Fruit fly (Drosophila melanogaster) whole organism, embryonic: ENCODE results near the gene Irc.
A peak's percentile ranks its signal among the peaks of the same experiment; 100 is the strongest.

Source experiments
- ATbp ChIP-seq: fragments of 200-800 bp; sonication (Bioruptor generic); optimal IDR thresholded peaks from 2 replicates; lab custom pipeline; 2017; ENCODE audit warnings: missing biosample characterization, mild to moderate bottlenecking, missing genetic modification characterization, missing genetic modification reagents
- CG10654 ChIP-seq: fragments of 200-800 bp; sonication (Bioruptor generic); optimal IDR thresholded peaks from 2 replicates; lab custom pipeline; 2016; ENCODE audit warnings: missing biosample characterization, missing genetic modification characterization
- CG12219 ChIP-seq: fragments of 200-800 bp; sonication (Bioruptor generic); optimal IDR thresholded peaks from 3 replicates; lab custom pipeline; 2018; ENCODE audit warnings: missing biosample characterization, mild to moderate bottlenecking, missing genetic modification characterization
- CG13624 ChIP-seq: fragments of 200-800 bp; sonication (Bioruptor generic); optimal IDR thresholded peaks from 2 replicates; lab custom pipeline; 2016; ENCODE audit warnings: missing biosample characterization, missing genetic modification characterization
- CG14014 ChIP-seq: fragments of 200-800 bp; sonication (Bioruptor generic); IDR thresholded peaks from 2 replicates; pipeline ENCODE4 v1.3.6; 2022; ENCODE audit warnings: missing biosample characterization, missing genetic modification characterization
- CG1529 ChIP-seq: fragments of 200-800 bp; sonication (Bioruptor generic); optimal IDR thresholded peaks from 3 replicates; lab custom pipeline; 2018; ENCODE audit warnings: missing biosample characterization, missing genetic modification characterization
- CG1603 ChIP-seq: fragments of 200-800 bp; sonication (Bioruptor generic); optimal IDR thresholded peaks from 2 replicates; lab custom pipeline; 2019; ENCODE audit warnings: missing biosample characterization, mild to moderate bottlenecking, missing genetic modification characterization, moderate library complexity
- CG17385 ChIP-seq: fragments of 200-800 bp; sonication (Bioruptor generic); optimal IDR thresholded peaks from 3 replicates; lab custom pipeline; 2018; ENCODE audit warnings: missing biosample characterization, mild to moderate bottlenecking, missing genetic modification characterization
- CG17612 ChIP-seq: fragments of 200-800 bp; sonication (Bioruptor generic); IDR thresholded peaks from 2 replicates; pipeline ENCODE4 v1.3.6; 2022; ENCODE audit warnings: missing biosample characterization, missing genetic modification characterization
- CG18599 ChIP-seq: fragments of 200-800 bp; sonication (Bioruptor generic); optimal IDR thresholded peaks from 3 replicates; lab custom pipeline; 2017; ENCODE audit warnings: missing biosample characterization, missing genetic modification characterization, mild to moderate bottlenecking, moderate library complexity, missing genetic modification reagents
- CG2116 ChIP-seq: fragments of 200-800 bp; sonication (Bioruptor generic); optimal IDR thresholded peaks from 3 replicates; lab custom pipeline; 2018; ENCODE audit warnings: missing biosample characterization, mild to moderate bottlenecking, missing genetic modification characterization
- CG2199 ChIP-seq: fragments of 200-800 bp; sonication (Bioruptor generic); IDR thresholded peaks from 3 replicates; pipeline ENCODE4 v1.3.6; 2022; ENCODE audit warnings: missing biosample characterization, missing genetic modification characterization
- CG30403 ChIP-seq: fragments of 200-800 bp; sonication (Bioruptor generic); optimal IDR thresholded peaks from 3 replicates; lab custom pipeline; 2016; ENCODE audit warnings: missing biosample characterization, missing genetic modification characterization
- CG34422 ChIP-seq: fragments of 200-800 bp; sonication (Bioruptor generic); IDR thresholded peaks from 3 replicates; pipeline ENCODE4 v1.3.6; 2022; ENCODE audit warnings: missing biosample characterization, missing genetic modification characterization
- CG42726 ChIP-seq: fragments of 200-800 bp; sonication (Bioruptor generic); IDR thresholded peaks from 2 replicates; pipeline ENCODE4 v1.3.6; 2022; ENCODE audit warnings: missing biosample characterization, missing genetic modification characterization; ENCODE audit not compliant: partially characterized antibody
- CG6654 ChIP-seq: fragments of 200-800 bp; sonication (Bioruptor generic); optimal IDR thresholded peaks from 2 replicates; lab custom pipeline; 2017; ENCODE audit warnings: missing biosample characterization, mild to moderate bottlenecking, missing genetic modification characterization
- CG7556 ChIP-seq: fragments of 200-800 bp; sonication (Bioruptor generic); optimal IDR thresholded peaks from 2 replicates; lab custom pipeline; 2017; ENCODE audit warnings: missing biosample characterization, mild to moderate bottlenecking, missing genetic modification characterization
- CG7839 ChIP-seq: fragments of 200-800 bp; sonication (Bioruptor generic); optimal IDR thresholded peaks from 3 replicates; lab custom pipeline; 2018; ENCODE audit warnings: missing biosample characterization, mild to moderate bottlenecking, missing genetic modification characterization, moderate library complexity
- CG9932 ChIP-seq: fragments of 200-800 bp; sonication (Bioruptor generic); IDR thresholded peaks from 2 replicates; pipeline ENCODE4 v1.3.6; 2022; ENCODE audit warnings: missing biosample characterization, missing genetic modification characterization
- Dref ChIP-seq: fragments of 200-800 bp; sonication (Bioruptor generic); IDR thresholded peaks from 2 replicates; pipeline ENCODE4 v1.3.6; 2022; ENCODE audit warnings: missing biosample characterization, missing genetic modification characterization
- ERR ChIP-seq: fragments of 200-800 bp; sonication (Bioruptor generic); optimal IDR thresholded peaks from 2 replicates; lab custom pipeline; 2016; ENCODE audit warnings: missing biosample characterization, missing genetic modification characterization
- Eip74EF ChIP-seq, 2 experiments: fragments of 200-800 bp in 1 of 2; fragments of >200 bp in 1 of 2; sonication (Bioruptor generic) in 1 of 2; optimal IDR thresholded peaks; 2 replicates each; lab custom pipeline; 2017 to 2019; ENCODE audit warnings: missing biosample characterization in 2 of 2, missing genetic modification characterization in 2 of 2, mild to moderate bottlenecking in 1 of 2, moderate library complexity in 1 of 2
- Fer1 ChIP-seq: fragments of 200-800 bp; sonication (Bioruptor generic); optimal IDR thresholded peaks from 2 replicates; lab custom pipeline; 2017; ENCODE audit warnings: missing biosample characterization, mild to moderate bottlenecking, missing genetic modification characterization
- Fer2 ChIP-seq: fragments of 200-800 bp; sonication (Bioruptor generic); optimal IDR thresholded peaks from 2 replicates; lab custom pipeline; 2018; ENCODE audit warnings: missing biosample characterization, mild to moderate bottlenecking, missing genetic modification characterization, moderate library complexity
- H15 ChIP-seq: fragments of 200-800 bp; sonication (Bioruptor generic); IDR thresholded peaks from 3 replicates; pipeline ENCODE4 v1.3.6; 2022; ENCODE audit warnings: missing biosample characterization, missing genetic modification characterization
- HLH54F ChIP-seq: fragments of 200-800 bp; sonication (Bioruptor generic); optimal IDR thresholded peaks from 3 replicates; lab custom pipeline; 2016; ENCODE audit warnings: missing biosample characterization, missing genetic modification characterization
- HLHmδ ChIP-seq: fragments of 200-800 bp; sonication (Bioruptor generic); optimal IDR thresholded peaks from 2 replicates; lab custom pipeline; 2018; ENCODE audit warnings: missing biosample characterization, mild to moderate bottlenecking, missing genetic modification characterization, moderate library complexity
- Hand ChIP-seq: fragments of 200-800 bp; sonication (Bioruptor generic); optimal IDR thresholded peaks from 2 replicates; lab custom pipeline; 2017; ENCODE audit warnings: mild to moderate bottlenecking, missing biosample characterization, missing genetic modification reagents, missing genetic modification characterization
- Hr51 ChIP-seq, 2 experiments: fragments of 200-800 bp; sonication (Bioruptor generic); optimal IDR thresholded peaks; 2 replicates in 1 of 2; 3 replicates in 1 of 2; lab custom pipeline; 2016 to 2018; ENCODE audit warnings: missing biosample characterization in 2 of 2, missing genetic modification characterization in 2 of 2, mild to moderate bottlenecking in 1 of 2, moderate library complexity in 1 of 2
- MTF-1 ChIP-seq: fragments of 200-800 bp; sonication (Bioruptor generic); optimal IDR thresholded peaks from 2 replicates; lab custom pipeline; 2018; ENCODE audit warnings: missing biosample characterization, mild to moderate bottlenecking, missing genetic modification characterization, borderline replicate concordance
- Sox102F ChIP-seq: fragments of 200-800 bp; sonication (Bioruptor generic); optimal IDR thresholded peaks from 2 replicates; lab custom pipeline; 2018; ENCODE audit warnings: missing biosample characterization, mild to moderate bottlenecking, missing genetic modification characterization, moderate library complexity
- Stat92E ChIP-seq, 3 experiments: fragments of >200 bp in 2 of 3; fragments of 200-800 bp in 1 of 3; sonication (Bioruptor generic) in 1 of 3; optimal IDR thresholded peaks; 2 replicates each; lab custom pipeline; 2017 to 2019; ENCODE audit warnings: missing biosample characterization in 3 of 3, missing genetic modification characterization in 3 of 3, mild to moderate bottlenecking in 1 of 3, moderate library complexity in 1 of 3
- amos ChIP-seq: fragments of 200-800 bp; sonication (Bioruptor generic); IDR thresholded peaks from 2 replicates; pipeline ENCODE4 v1.3.6; 2022; ENCODE audit warnings: missing biosample characterization, missing genetic modification characterization; ENCODE audit not compliant: partially characterized antibody
- ase ChIP-seq: fragments of 200-800 bp; sonication (Bioruptor generic); IDR thresholded peaks from 3 replicates; pipeline ENCODE4 v1.3.6; 2022; ENCODE audit warnings: missing biosample characterization, missing genetic modification characterization
- bab2 ChIP-seq: fragments of 200-800 bp; sonication (Bioruptor generic); optimal IDR thresholded peaks from 2 replicates; lab custom pipeline; 2016; ENCODE audit warnings: missing biosample characterization, missing genetic modification characterization
- bbx ChIP-seq: fragments of 200-800 bp; sonication (Bioruptor generic); IDR thresholded peaks from 2 replicates; pipeline ENCODE4 v1.3.6; 2022; ENCODE audit warnings: missing biosample characterization, missing genetic modification characterization; ENCODE audit not compliant: partially characterized antibody
- cas ChIP-seq: fragments of 200-800 bp; sonication (Bioruptor generic); IDR thresholded peaks from 2 replicates; pipeline ENCODE4 v1.3.6; 2022; ENCODE audit warnings: missing biosample characterization, missing genetic modification characterization
- crol ChIP-seq: fragments of 200-800 bp; sonication (Bioruptor generic); IDR thresholded peaks from 2 replicates; pipeline ENCODE4 v1.3.6; 2022; ENCODE audit warnings: missing biosample characterization, missing genetic modification characterization
- fd64A ChIP-seq: fragments of 200-800 bp; sonication (Bioruptor generic); optimal IDR thresholded peaks from 3 replicates; lab custom pipeline; 2018; ENCODE audit warnings: missing biosample characterization, mild to moderate bottlenecking, missing genetic modification characterization
- ftz-f1 ChIP-seq: fragments of 200-800 bp; sonication (Bioruptor generic); optimal IDR thresholded peaks from 2 replicates; lab custom pipeline; 2016; ENCODE audit warnings: missing biosample characterization, missing genetic modification characterization
- gcm ChIP-seq: fragments of 200-800 bp; sonication (Bioruptor generic); optimal IDR thresholded peaks from 2 replicates; lab custom pipeline; 2019; ENCODE audit warnings: missing biosample characterization, mild to moderate bottlenecking, missing genetic modification characterization, moderate library complexity
- knrl ChIP-seq: fragments of 200-800 bp; sonication (Bioruptor generic); IDR thresholded peaks from 3 replicates; pipeline ENCODE4 v1.3.6; 2022; ENCODE audit warnings: missing biosample characterization, missing genetic modification characterization; ENCODE audit not compliant: partially characterized antibody
- mld ChIP-seq: fragments of 200-800 bp; sonication (Bioruptor generic); IDR thresholded peaks from 3 replicates; pipeline ENCODE4 v1.3.6; 2022; ENCODE audit warnings: missing biosample characterization, missing genetic modification characterization; ENCODE audit not compliant: partially characterized antibody
- pnt ChIP-seq: fragments of 200-800 bp; sonication (Bioruptor generic); optimal IDR thresholded peaks from 3 replicates; lab custom pipeline; 2016; ENCODE audit warnings: missing biosample characterization, missing genetic modification characterization
- psq ChIP-seq: fragments of 200-800 bp; sonication (Bioruptor generic); optimal IDR thresholded peaks from 2 replicates; lab custom pipeline; 2017; ENCODE audit warnings: missing biosample characterization, missing genetic modification characterization
- pum ChIP-seq: fragments of 200-800 bp; sonication (Bioruptor generic); optimal IDR thresholded peaks from 2 replicates; lab custom pipeline; 2016; ENCODE audit warnings: missing biosample characterization, missing genetic modification characterization
- ranshi ChIP-seq: fragments of 200-800 bp; sonication (Bioruptor generic); IDR thresholded peaks from 2 replicates; pipeline ENCODE4 v1.3.6; 2022; ENCODE audit warnings: missing biosample characterization, missing genetic modification characterization
- slbo ChIP-seq: fragments of 200-800 bp; sonication (Bioruptor generic); IDR thresholded peaks from 2 replicates; pipeline ENCODE4 v1.3.6; 2022; ENCODE audit warnings: missing biosample characterization, missing genetic modification characterization
- sr ChIP-seq: fragments of 200-800 bp; sonication (Bioruptor generic); IDR thresholded peaks from 3 replicates; pipeline ENCODE4 v1.3.6; 2022; ENCODE audit warnings: missing biosample characterization, missing genetic modification characterization
- wek ChIP-seq: fragments of 200-800 bp; sonication (Bioruptor generic); optimal IDR thresholded peaks from 3 replicates; lab custom pipeline; 2018; ENCODE audit warnings: missing biosample characterization, mild to moderate bottlenecking, missing genetic modification characterization, moderate library complexity

Irc gene

dm6 chr3R:16991781-16992180 is 10.9 kb upstream of the Irc start, which contains the start of gene EMC2B (continued):
- TF ChIP-seq knrl (GFP tag; lab: Robert Waterston, UW) (no peak), mld (GFP tag; lab: Robert Waterston, UW) (no peak), CG14014 (GFP tag; lab: Robert Waterston, UW) (no peak), amos (GFP tag; lab: Robert Waterston, UW) (no peak), CG6654 (GFP tag; lab: Kevin White, UChicago) (no peak), ranshi (GFP tag; lab: Robert Waterston, UW) (no peak), CG9932 (GFP tag; lab: Robert Waterston, UW) (no peak), CG42726 (GFP tag; lab: Robert Waterston, UW) (no peak), fd64A (GFP tag; lab: Kevin White, UChicago) (no peak), ERR (GFP tag; lab: Kevin White, UChicago) (peak; percentile 5), CG13624 (GFP tag; lab: Kevin White, UChicago) (peak; percentile 46), sr (GFP tag; lab: Robert Waterston, UW) (no peak), CG17385 (GFP tag; lab: Kevin White, UChicago) (no peak), CG7839 (tag; lab: Kevin White, UChicago) (peak; percentile 59), ATbp (no peak), CG2199 (no peak), Hr51 (GFP tag; optimal IDR thresholded peaks at IDR 0.05; lab: Kevin White, UChicago) (peak in 1 of 2 experiments; percentile 16), CG34422 (GFP tag; lab: Robert Waterston, UW) (no peak), HLHmδ (no peak), CG18599 (GFP tag; lab: Kevin White, UChicago) (no peak), HLH54F (peak; percentile 39), CG1603 (tag; lab: Kevin White, UChicago) (peak; percentile 70), bab2 (GFP tag; lab: Kevin White, UChicago) (peak; percentile 21), Dref (no peak), MTF-1 (GFP tag; lab: Kevin White, UChicago) (no peak), Sox102F (GFP tag; lab: Kevin White, UChicago) (no peak), Hand (GFP tag; lab: Kevin White, UChicago) (no peak), cas (no peak), crol (GFP tag; lab: Robert Waterston, UW) (no peak), pum (GFP tag; lab: Kevin White, UChicago) (peak; percentile 65), wek (GFP tag; lab: Kevin White, UChicago) (no peak), CG1529 (no peak), bbx (no peak), Eip74EF (GFP tag; optimal IDR thresholded peaks at IDR 0.05; lab: Kevin White, UChicago) (no peak), Fer2 (tag; lab: Kevin White, UChicago) (no peak), CG30403 (GFP tag; lab: Kevin White, UChicago) (peak; percentile 58), Stat92E (GFP tag; optimal IDR thresholded peaks at IDR 0.05; lab: Kevin White, UChicago) (no peak), CG10654 (GFP tag; lab: Kevin White, UChicago) (no peak), CG2116 (GFP tag; lab: Kevin White, UChicago) (no peak), CG7556 (GFP tag; lab: Kevin White, UChicago) (no peak), CG12219 (GFP tag; lab: Kevin White, UChicago) (no peak), Fer1 (GFP tag; lab: Kevin White, UChicago) (peak; percentile 24), CG17612 (GFP tag; lab: Robert Waterston, UW) (no peak), psq (GFP tag; lab: Kevin White, UChicago) (no peak), slbo (GFP tag; lab: Robert Waterston, UW) (no peak), ftz-f1 (GFP tag; lab: Kevin White, UChicago) (no peak), gcm (no peak), pnt (GFP tag; lab: Kevin White, UChicago) (peak; percentile 64), ase (GFP tag; lab: Robert Waterston, UW) (no peak), H15 (GFP tag; lab: Robert Waterston, UW) (no peak)
